Fruit fly (Drosophila melanogaster) S2 (cell line): ENCODE results near the gene Dcps.

Experiments
- CG8478 ChIP-seq: fragments of >200 bp; optimal IDR thresholded peaks from 2 replicates; lab custom pipeline; 2018
- CTCF ChIP-seq, 2 experiments: fragments of >200 bp; optimal IDR thresholded peaks; 2 replicates each; lab custom pipeline; 2018

DNA sequence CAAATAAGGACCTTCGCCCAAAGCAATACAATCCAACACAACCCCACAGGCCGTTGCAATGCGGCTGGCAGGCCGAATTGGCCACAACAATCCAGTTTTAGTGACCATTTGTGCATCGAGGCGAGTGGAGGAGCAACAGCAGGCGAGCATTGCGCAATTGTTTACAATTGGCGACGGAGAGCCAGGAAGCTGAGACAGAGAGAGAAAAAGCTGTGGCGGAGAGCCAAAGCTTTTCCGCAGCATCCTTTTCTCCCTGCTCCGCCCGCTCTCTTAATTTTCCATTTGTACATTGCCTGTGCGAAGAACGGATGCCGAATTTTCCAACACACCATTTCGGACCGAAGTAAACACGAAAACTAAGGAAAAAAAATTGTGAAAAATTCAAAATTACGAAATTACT is 26.9 kb upstream of the Dcps start, which contains the start of gene kat-60L1:
- TF ChIP-seq CG8478 (lab: Kevin White, UChicago) (no peak), CTCF (optimal IDR thresholded peaks at IDR 0.05; lab: Kevin White, UChicago) (no peak)
